Fruit fly (Drosophila melanogaster): ENCODE measurements around the gene Rubicon.

The Rubicon gene

DNA sequence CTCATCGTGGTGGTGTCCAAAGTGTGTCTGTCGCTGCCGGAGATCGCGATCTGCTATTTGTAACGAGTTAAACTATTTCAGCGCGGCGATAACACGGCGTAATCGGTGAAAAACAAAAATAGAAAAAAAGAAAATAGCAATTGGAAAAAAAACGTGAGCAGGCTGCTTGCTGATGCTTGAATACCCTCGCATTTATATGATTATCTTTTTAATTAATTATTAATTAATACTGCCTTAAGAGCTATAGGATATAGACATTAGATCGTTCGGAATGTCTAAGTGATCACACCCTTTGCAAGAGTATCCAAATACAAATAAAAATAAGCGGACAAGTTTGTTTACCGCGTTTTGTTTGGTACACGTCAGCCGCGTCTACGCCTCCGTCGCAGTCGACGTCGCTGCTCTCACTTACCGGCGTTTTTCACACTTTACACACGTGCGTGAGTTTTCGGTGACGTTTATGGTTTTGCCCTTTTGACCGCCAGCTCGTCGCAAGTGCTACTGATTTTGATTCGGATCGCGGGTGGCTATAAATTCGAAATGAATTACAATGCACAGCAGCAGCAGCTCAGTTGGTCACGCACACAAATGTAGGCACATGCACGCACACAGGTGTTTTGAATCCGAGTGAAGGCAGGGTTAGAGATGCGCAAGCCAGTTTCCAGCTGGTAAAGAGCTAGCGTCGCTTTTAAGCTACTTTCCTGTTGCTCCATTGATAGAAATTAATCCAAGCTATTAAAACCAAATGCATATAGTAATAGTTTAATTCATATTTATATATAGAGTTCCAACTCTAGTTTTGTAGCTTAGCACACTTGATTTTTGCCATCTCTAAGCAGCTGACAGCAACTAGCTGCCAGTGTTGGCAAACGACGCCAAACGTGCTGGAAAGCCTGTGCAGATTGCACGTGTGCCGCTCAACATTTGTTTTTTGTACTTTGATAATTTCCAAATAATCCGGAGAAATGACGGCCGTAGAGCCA, 37.5 kb downstream of the Rubicon start, which contains the start of the genes CG2004 and CG1785 (continued):
- TF ChIP-seq pnt (GFP tag; optimal IDR thresholded peaks at IDR 0.05) (peak; percentile 76), Sry-β (GFP tag; optimal IDR thresholded peaks at IDR 0.05) (peak; percentile 90), usp (GFP tag; optimal IDR thresholded peaks at IDR 0.05) (no peak), sens (GFP tag) (peak; percentile 96), CG12219 (GFP tag; optimal IDR thresholded peaks at IDR 0.05) (peak; percentile 61), dmrt99B (tag; optimal IDR thresholded peaks at IDR 0.05) (peak; percentile 71), ham (GFP tag; IDR thresholded peaks at IDR 0.05) (peak; percentile 84), CG17361 (GFP tag; IDR thresholded peaks at IDR 0.05) (peak; percentile 94), cg (GFP tag; optimal IDR thresholded peaks at IDR 0.05) (peak; percentile 91), Fer2 (tag; optimal IDR thresholded peaks at IDR 0.05) (peak; percentile 89), Fer1 (GFP tag; optimal IDR thresholded peaks at IDR 0.05) (peak; percentile 90), B-H2 (GFP tag; optimal IDR thresholded peaks at IDR 0.05) (peak; percentile 89), CG14860 (GFP tag; IDR thresholded peaks at IDR 0.05; ENCODE audit: partially characterized antibody) (peak; percentile 61; the same call in 2 of the 3 replicates), sug (tag; optimal IDR thresholded peaks at IDR 0.05) (peak; percentile 89), zen (tag; optimal IDR thresholded peaks at IDR 0.05) (peak; percentile 90), NC2β (GFP tag; optimal IDR thresholded peaks at IDR 0.05) (peak; percentile 74), CG6813 (GFP tag; optimal IDR thresholded peaks at IDR 0.05) (peak; percentile 49), kah (GFP tag; optimal IDR thresholded peaks at IDR 0.05) (peak; percentile 88), scrt (GFP tag; optimal IDR thresholded peaks at IDR 0.05) (peak; percentile 82), CG6272 (GFP tag; IDR thresholded peaks at IDR 0.05) (peak; percentile 93), sim (GFP tag; IDR thresholded peaks at IDR 0.05) (peak; percentile 80), CG10979 (tag; optimal IDR thresholded peaks at IDR 0.05) (peak; percentile 84), Side (GFP tag; optimal IDR thresholded peaks at IDR 0.05) (peak; percentile 85), ems (GFP tag; optimal IDR thresholded peaks at IDR 0.05) (peak; percentile 90), CG1233 (GFP tag; optimal IDR thresholded peaks at IDR 0.05) (peak; percentile 87), Rfx (GFP tag; IDR thresholded peaks at IDR 0.05) (peak; percentile 96), CG4854 (GFP tag; optimal IDR thresholded peaks at IDR 0.05) (peak; percentile 83), CG4424 (GFP tag; optimal IDR thresholded peaks at IDR 0.05) (peak; percentile 91), bowl (GFP tag; IDR thresholded peaks at IDR 0.05) (peak; percentile 78), lov (optimal IDR thresholded peaks at IDR 0.05) (no peak), lov (GFP tag; IDR thresholded peaks at IDR 0.05) (peak; percentile 93), her (GFP tag; optimal IDR thresholded peaks at IDR 0.05) (peak; percentile 46), zfh1 (GFP tag; IDR thresholded peaks at IDR 0.05) (peak; percentile 97), gro (GFP tag; optimal IDR thresholded peaks at IDR 0.05) (peak; percentile 17), lola (GFP tag; optimal IDR thresholded peaks at IDR 0.05) (peak in 1 of 3 experiments; percentile 89), oc (tag; optimal IDR thresholded peaks at IDR 0.05) (peak; percentile 69), Doc3 (GFP tag; IDR thresholded peaks at IDR 0.05; ENCODE audit: partially characterized antibody) (peak; percentile 69), B-H1 (GFP tag; IDR thresholded peaks at IDR 0.05) (peak; percentile 86), trh (GFP tag; optimal IDR thresholded peaks at IDR 0.05) (peak; percentile 55), emc (GFP tag; optimal IDR thresholded peaks at IDR 0.05) (peak; percentile 58), CG18619 (GFP tag; optimal IDR thresholded peaks at IDR 0.05) (peak; percentile 90), fru (optimal IDR thresholded peaks at IDR 0.05) (no peak), nmo (GFP tag; optimal IDR thresholded peaks at IDR 0.05) (peak; percentile 73), Hr3 (GFP tag; optimal IDR thresholded peaks at IDR 0.05) (peak; percentile 91), CG6683 (GFP tag; optimal IDR thresholded peaks at IDR 0.05) (peak; percentile 82), CG4328 (GFP tag; optimal IDR thresholded peaks at IDR 0.05) (peak; percentile 83), CG42726 (GFP tag; IDR thresholded peaks at IDR 0.05; ENCODE audit: partially characterized antibody) (no peak), lilli (GFP tag; optimal IDR thresholded peaks at IDR 0.05) (peak; percentile 96)
